In genomic region chrX:15622970-15623402, dm6 we compare ENCODE assay signal across 1 fruit fly cellular context.
A peak's percentile ranks its signal among the peaks of the same experiment; 100 is the strongest.
TF ChIP-seq lines count a peak whose summit lies in the region.

No protein-coding gene starts in this region.

TF ChIP-seq in whole organism, embryonic, 481 proteins besides CTCF, POLR2A, EP300 and RAD21 (continued from another document and continues in another):
- TF ChIP-seq CG8478 (optimal IDR thresholded peaks at IDR 0.05; lab: Kevin White, UChicago), result no peak
- TF ChIP-seq chm (GFP tag; IDR thresholded peaks at IDR 0.05; lab: Robert Waterston, UW), result 0 out of 2 replicates have a peak, but pooled peaks have one; percentile 50
- peak; percentile 93 for TF ChIP-seq vvl (GFP tag; IDR thresholded peaks at IDR 0.05; lab: Robert Waterston, UW)
- peak; percentile 68 for TF ChIP-seq Abd-B (GFP tag; optimal IDR thresholded peaks at IDR 0.05; lab: Kevin White, UChicago)
- peak; percentile 85 for TF ChIP-seq stc (GFP tag; IDR thresholded peaks at IDR 0.05; lab: Robert Waterston, UW)
- peak; percentile 39 for TF ChIP-seq Bdp1 (GFP tag; optimal IDR thresholded peaks at IDR 0.05; lab: Kevin White, UChicago)
- peak; percentile 73 for TF ChIP-seq CG2712 (tag; optimal IDR thresholded peaks at IDR 0.05; lab: Kevin White, UChicago)
- TF ChIP-seq BEAF-32 (GFP tag; optimal IDR thresholded peaks at IDR 0.05; lab: Kevin White, UChicago), result no peak
- peak; percentile 80 for TF ChIP-seq zfh2 (GFP tag; optimal IDR thresholded peaks at IDR 0.05; lab: Kevin White, UChicago)
- peak; percentile 85 for TF ChIP-seq CG15269 (tag; optimal IDR thresholded peaks at IDR 0.05; lab: Kevin White, UChicago)
- TF ChIP-seq Bgb (GFP tag; IDR thresholded peaks at IDR 0.05; lab: Robert Waterston, UW; ENCODE audit: partially characterized antibody), result no peak
- TF ChIP-seq abd-A (tag; optimal IDR thresholded peaks at IDR 0.05; lab: Kevin White, UChicago), result no peak
- TF ChIP-seq gcm (GFP tag; optimal IDR thresholded peaks at IDR 0.05; lab: Kevin White, UChicago), result peak; percentile 21
- TF ChIP-seq corto (GFP tag; optimal IDR thresholded peaks at IDR 0.05; lab: Kevin White, UChicago), result peak; percentile 54
- peak; percentile 66 for TF ChIP-seq Ravus (GFP tag; IDR thresholded peaks at IDR 0.05; lab: Robert Waterston, UW)
- 0 out of 2 replicates have a peak, but pooled peaks have one; percentile 48 for TF ChIP-seq ro (GFP tag; IDR thresholded peaks at IDR 0.05; lab: Robert Waterston, UW)
- peak; percentile 86 for TF ChIP-seq Aef1 (GFP tag; IDR thresholded peaks at IDR 0.05; lab: Robert Waterston, UW)
- TF ChIP-seq CG9609 (GFP tag; optimal IDR thresholded peaks at IDR 0.05; lab: Kevin White, UChicago), result peak; percentile 57
- peak; percentile 89 for TF ChIP-seq CG14014 (GFP tag; IDR thresholded peaks at IDR 0.05; lab: Robert Waterston, UW)
- 0 out of 2 replicates have a peak, but pooled peaks have one; percentile 45 for TF ChIP-seq Lim3 (GFP tag; IDR thresholded peaks at IDR 0.05; lab: Robert Waterston, UW)
- peak; percentile 25 for TF ChIP-seq Ets97D (GFP tag; optimal IDR thresholded peaks at IDR 0.05; lab: Kevin White, UChicago)
- TF ChIP-seq Dll (GFP tag; IDR thresholded peaks at IDR 0.05; lab: Robert Waterston, UW; ENCODE audit: partially characterized antibody), result no peak
- no peak for TF ChIP-seq vnd (GFP tag; IDR thresholded peaks at IDR 0.05; lab: Robert Waterston, UW; ENCODE audit: partially characterized antibody)
- peak; percentile 43; the same call in 1 of the 2 replicates for TF ChIP-seq crol (GFP tag; IDR thresholded peaks at IDR 0.05; lab: Robert Waterston, UW)
- peak; percentile 42 for TF ChIP-seq CG3407 (GFP tag; optimal IDR thresholded peaks at IDR 0.05; lab: Kevin White, UChicago)
- peak; percentile 83 for TF ChIP-seq CoRest (tag; optimal IDR thresholded peaks at IDR 0.05; lab: Kevin White, UChicago)
- no peak for TF ChIP-seq zen2 (GFP tag; IDR thresholded peaks at IDR 0.05; lab: Robert Waterston, UW; ENCODE audit: partially characterized antibody)
- TF ChIP-seq wor (GFP tag; IDR thresholded peaks at IDR 0.05; lab: Robert Waterston, UW), result peak; percentile 73
- TF ChIP-seq fd3F (GFP tag; optimal IDR thresholded peaks at IDR 0.05; lab: Kevin White, UChicago), result peak; percentile 68
- TF ChIP-seq pho (GFP tag; optimal IDR thresholded peaks at IDR 0.05; lab: Kevin White, UChicago), result peak; percentile 58
- peak; percentile 12 for TF ChIP-seq CG17186 (GFP tag; optimal IDR thresholded peaks at IDR 0.05; lab: Kevin White, UChicago)
- TF ChIP-seq bcd (GFP tag; optimal IDR thresholded peaks at IDR 0.05; lab: Kevin White, UChicago), result peak; percentile 72
- peak; percentile 89 for TF ChIP-seq CG12769 (tag; optimal IDR thresholded peaks at IDR 0.05; lab: Kevin White, UChicago)
- TF ChIP-seq CG7556 (GFP tag; optimal IDR thresholded peaks at IDR 0.05; lab: Kevin White, UChicago), result peak; percentile 71
- peak; percentile 41; the same call in 1 of the 2 replicates for TF ChIP-seq peb (GFP tag; IDR thresholded peaks at IDR 0.05; lab: Robert Waterston, UW)
- TF ChIP-seq CG17361 (GFP tag; IDR thresholded peaks at IDR 0.05; lab: Robert Waterston, UW), result peak; percentile 65
- TF ChIP-seq CG8388 (GFP tag; optimal IDR thresholded peaks at IDR 0.05; lab: Kevin White, UChicago), result peak; percentile 55
- peak; percentile 30 for TF ChIP-seq Bteb2 (GFP tag; optimal IDR thresholded peaks at IDR 0.05; lab: Kevin White, UChicago)
- peak; percentile 89 for TF ChIP-seq Dbx (GFP tag; IDR thresholded peaks at IDR 0.05; lab: Robert Waterston, UW)
- TF ChIP-seq CG12071 (GFP tag; optimal IDR thresholded peaks at IDR 0.05; lab: Kevin White, UChicago), result peak; percentile 73
- peak; percentile 91 for TF ChIP-seq CG11456 (GFP tag; IDR thresholded peaks at IDR 0.05; lab: Robert Waterston, UW)
- TF ChIP-seq CG8765 (GFP tag; IDR thresholded peaks at IDR 0.05; lab: Robert Waterston, UW), result no peak
- TF ChIP-seq CG18011 (GFP tag; optimal IDR thresholded peaks at IDR 0.05; lab: Kevin White, UChicago), result peak; percentile 32
- no peak for TF ChIP-seq D (optimal IDR thresholded peaks at IDR 0.05; lab: Kevin White, UChicago)
- TF ChIP-seq D (GFP tag; optimal IDR thresholded peaks at IDR 0.05; lab: Kevin White, UChicago), result peak; percentile 62
- peak; percentile 40 for TF ChIP-seq CG6683 (GFP tag; optimal IDR thresholded peaks at IDR 0.05; lab: Kevin White, UChicago)
- no peak for TF ChIP-seq hbn (GFP tag; IDR thresholded peaks at IDR 0.05; lab: Robert Waterston, UW; ENCODE audit: partially characterized antibody)
- peak; percentile 7 for TF ChIP-seq CG8290 (GFP tag; optimal IDR thresholded peaks at IDR 0.05; lab: Kevin White, UChicago)
- TF ChIP-seq CG8290 (tag; optimal IDR thresholded peaks at IDR 0.05; lab: Kevin White, UChicago), result peak in 1 of 2 experiments; percentile 95
- no peak for TF ChIP-seq YL-1 (GFP tag; optimal IDR thresholded peaks at IDR 0.05; lab: Kevin White, UChicago)
- TF ChIP-seq en (GFP tag; optimal IDR thresholded peaks at IDR 0.05; lab: Kevin White, UChicago), result peak; percentile 58
- TF ChIP-seq CG6813 (GFP tag; optimal IDR thresholded peaks at IDR 0.05; lab: Kevin White, UChicago), result peak; percentile 31
- peak; percentile 3 to 71 for TF ChIP-seq bsh (GFP tag; optimal IDR thresholded peaks at IDR 0.05; lab: Kevin White, UChicago)
- TF ChIP-seq tap (tag; optimal IDR thresholded peaks at IDR 0.05; lab: Kevin White, UChicago), result peak; percentile 77
- TF ChIP-seq Hr39 (optimal IDR thresholded peaks at IDR 0.05; lab: Kevin White, UChicago), result no peak
- peak; percentile 77 for TF ChIP-seq E2f1 (GFP tag; IDR thresholded peaks at IDR 0.05; lab: Robert Waterston, UW)
- TF ChIP-seq croc (GFP tag; conservative IDR thresholded peaks at IDR 0.05; lab: Robert Waterston, UW), result peak; percentile 70; the same call in 2 of the 3 replicates
- peak; percentile 51; the same call in 1 of the 3 replicates for TF ChIP-seq sr (GFP tag; IDR thresholded peaks at IDR 0.05; lab: Robert Waterston, UW)
- TF ChIP-seq CG11696 (GFP tag; IDR thresholded peaks at IDR 0.05; lab: Robert Waterston, UW), result peak; percentile 68
- TF ChIP-seq Neu2 (GFP tag; optimal IDR thresholded peaks at IDR 0.05; lab: Kevin White, UChicago; ENCODE audit: borderline replicate concordance), result no peak
- TF ChIP-seq Sry-δ (GFP tag; optimal IDR thresholded peaks at IDR 0.05; lab: Kevin White, UChicago), result peak; percentile 33
- TF ChIP-seq CG14441 (GFP tag; IDR thresholded peaks at IDR 0.05; lab: Robert Waterston, UW), result peak; percentile 88
- TF ChIP-seq CG18619 (GFP tag; optimal IDR thresholded peaks at IDR 0.05; lab: Kevin White, UChicago), result peak; percentile 40
- TF ChIP-seq fru (optimal IDR thresholded peaks at IDR 0.05; lab: Kevin White, UChicago), result no peak
- TF ChIP-seq CG2116 (GFP tag; optimal IDR thresholded peaks at IDR 0.05; lab: Kevin White, UChicago), result no peak
- peak; percentile 89 for TF ChIP-seq pnt (GFP tag; optimal IDR thresholded peaks at IDR 0.05; lab: Kevin White, UChicago)
- peak; percentile 70 for TF ChIP-seq Dad (GFP tag; optimal IDR thresholded peaks at IDR 0.05; lab: Kevin White, UChicago)
- TF ChIP-seq Oli (tag; optimal IDR thresholded peaks at IDR 0.05; lab: Kevin White, UChicago), result peak; percentile 76
- peak; percentile 78 for TF ChIP-seq Awh (GFP tag; IDR thresholded peaks at IDR 0.05; lab: Robert Waterston, UW)
- TF ChIP-seq CG14965 (GFP tag; optimal IDR thresholded peaks at IDR 0.05; lab: Kevin White, UChicago; ENCODE audit: borderline replicate concordance), result no peak
- TF ChIP-seq Dip2 (GFP tag; IDR thresholded peaks at IDR 0.05; lab: Robert Waterston, UW), result no peak
- no peak for TF ChIP-seq CG8359 (GFP tag; optimal IDR thresholded peaks at IDR 0.05; lab: Kevin White, UChicago; ENCODE audit: borderline replicate concordance)
- peak; percentile 73 for TF ChIP-seq fu2 (GFP tag; optimal IDR thresholded peaks at IDR 0.05; lab: Kevin White, UChicago)
- TF ChIP-seq cas (GFP tag; IDR thresholded peaks at IDR 0.05; lab: Robert Waterston, UW), result peak; percentile 75; the same call in 1 of the 2 replicates
- peak; percentile 70 for TF ChIP-seq ssp (GFP tag; IDR thresholded peaks at IDR 0.05; lab: Robert Waterston, UW)
- peak; percentile 77 for TF ChIP-seq Rx (GFP tag; IDR thresholded peaks at IDR 0.05; lab: Robert Waterston, UW)
- TF ChIP-seq CG12236 (GFP tag; optimal IDR thresholded peaks at IDR 0.05; lab: Kevin White, UChicago), result no peak
- TF ChIP-seq ken (GFP tag; IDR thresholded peaks at IDR 0.05; lab: Robert Waterston, UW), result peak; percentile 87
- no peak for TF ChIP-seq inv (GFP tag; IDR thresholded peaks at IDR 0.05; lab: Robert Waterston, UW; ENCODE audit: partially characterized antibody)
- TF ChIP-seq CG18476 (GFP tag; optimal IDR thresholded peaks at IDR 0.05; lab: Kevin White, UChicago), result peak; percentile 49
- no peak for TF ChIP-seq yki (optimal IDR thresholded peaks at IDR 0.05; lab: Kevin White, UChicago)
- TF ChIP-seq CG11085 (GFP tag; IDR thresholded peaks at IDR 0.05; lab: Robert Waterston, UW), result peak; percentile 79
- TF ChIP-seq h (optimal IDR thresholded peaks at IDR 0.05; lab: Kevin White, UChicago), result no peak
- TF ChIP-seq nerfin-2 (GFP tag; IDR thresholded peaks at IDR 0.05; lab: Robert Waterston, UW; ENCODE audit: partially characterized antibody), result no peak
- TF ChIP-seq CkIIα-i1 (GFP tag; IDR thresholded peaks at IDR 0.05; lab: Robert Waterston, UW), result peak; percentile 31
- TF ChIP-seq TFAM (GFP tag; optimal IDR thresholded peaks at IDR 0.05; lab: Kevin White, UChicago), result no peak
- peak; percentile 87 for TF ChIP-seq lab (GFP tag; optimal IDR thresholded peaks at IDR 0.05; lab: Kevin White, UChicago)
- peak in 1 of 2 experiments; percentile 79 for TF ChIP-seq Hr51 (GFP tag; optimal IDR thresholded peaks at IDR 0.05; lab: Kevin White, UChicago)
- peak; percentile 87 for TF ChIP-seq Side (GFP tag; optimal IDR thresholded peaks at IDR 0.05; lab: Kevin White, UChicago)
- no peak for TF ChIP-seq Sry-β (GFP tag; optimal IDR thresholded peaks at IDR 0.05; lab: Kevin White, UChicago)
- TF ChIP-seq wdn (GFP tag; IDR thresholded peaks at IDR 0.05; lab: Robert Waterston, UW), result peak; percentile 68
- TF ChIP-seq CG10209 (GFP tag; optimal IDR thresholded peaks at IDR 0.05; lab: Kevin White, UChicago), result peak; percentile 60
- TF ChIP-seq gro (GFP tag; optimal IDR thresholded peaks at IDR 0.05; lab: Kevin White, UChicago), result peak; percentile 48
- TF ChIP-seq p53 (GFP tag; optimal IDR thresholded peaks at IDR 0.05; lab: Kevin White, UChicago), result peak; percentile 53
- TF ChIP-seq CG6689 (GFP tag; IDR thresholded peaks at IDR 0.05; lab: Robert Waterston, UW), result peak; percentile 81
- peak; percentile 72 for TF ChIP-seq Hsf (GFP tag; optimal IDR thresholded peaks at IDR 0.05; lab: Kevin White, UChicago)
- no peak for TF ChIP-seq amos (GFP tag; IDR thresholded peaks at IDR 0.05; lab: Robert Waterston, UW; ENCODE audit: partially characterized antibody)
- TF ChIP-seq CG18262 (tag; optimal IDR thresholded peaks at IDR 0.05; lab: Kevin White, UChicago), result peak; percentile 66
- TF ChIP-seq Adf1 (GFP tag; IDR thresholded peaks at IDR 0.05; lab: Robert Waterston, UW), result peak; percentile 37
- peak; percentile 11 for TF ChIP-seq CG30020 (tag; optimal IDR thresholded peaks at IDR 0.05; lab: Kevin White, UChicago)
- no peak for TF ChIP-seq Scr (GFP tag; IDR thresholded peaks at IDR 0.05; lab: Robert Waterston, UW; ENCODE audit: partially characterized antibody)
- TF ChIP-seq CG34376 (GFP tag; optimal IDR thresholded peaks at IDR 0.05; lab: Kevin White, UChicago), result no peak
- peak; percentile 64; the same call in 2 of the 3 replicates for TF ChIP-seq CG34422 (GFP tag; IDR thresholded peaks at IDR 0.05; lab: Robert Waterston, UW)
- TF ChIP-seq MTF-1 (GFP tag; optimal IDR thresholded peaks at IDR 0.05; lab: Kevin White, UChicago; ENCODE audit: borderline replicate concordance), result peak; percentile 12
- peak; percentile 67 for TF ChIP-seq Dip3 (GFP tag; optimal IDR thresholded peaks at IDR 0.05; lab: Kevin White, UChicago)
- TF ChIP-seq lilli (GFP tag; optimal IDR thresholded peaks at IDR 0.05; lab: Kevin White, UChicago), result peak; percentile 76
- TF ChIP-seq pan (optimal IDR thresholded peaks at IDR 0.05; lab: Kevin White, UChicago), result no peak
- TF ChIP-seq pan (GFP tag; optimal IDR thresholded peaks at IDR 0.05 in 1 of 2, IDR thresholded peaks at IDR 0.05 in 1 of 2), result peak in 1 of 2 experiments; percentile 90
- peak; percentile 9 for TF ChIP-seq gsb-n (tag; optimal IDR thresholded peaks at IDR 0.05; lab: Kevin White, UChicago)
- peak; percentile 75 for TF ChIP-seq Meics (GFP tag; optimal IDR thresholded peaks at IDR 0.05; lab: Kevin White, UChicago)
- TF ChIP-seq CG13287 (GFP tag; IDR thresholded peaks at IDR 0.05; lab: Robert Waterston, UW; ENCODE audit: partially characterized antibody), result no peak
- no peak for TF ChIP-seq Opbp (GFP tag; IDR thresholded peaks at IDR 0.05; lab: Robert Waterston, UW; ENCODE audit: partially characterized antibody)
- peak; percentile 91 for TF ChIP-seq Ets65A (GFP tag; lab: Kevin White, UChicago)
- TF ChIP-seq Fer1 (GFP tag; optimal IDR thresholded peaks at IDR 0.05; lab: Kevin White, UChicago), result peak; percentile 71
- TF ChIP-seq D19A (tag; optimal IDR thresholded peaks at IDR 0.05; lab: Kevin White, UChicago), result peak; percentile 92
- TF ChIP-seq Xbp1 (GFP tag; optimal IDR thresholded peaks at IDR 0.05; lab: Kevin White, UChicago), result peak; percentile 79
- TF ChIP-seq fd96Cb (tag; optimal IDR thresholded peaks at IDR 0.05; lab: Kevin White, UChicago), result peak; percentile 80
- TF ChIP-seq CG15601 (tag; optimal IDR thresholded peaks at IDR 0.05; lab: Kevin White, UChicago), result peak; percentile 33
- TF ChIP-seq ap (GFP tag; IDR thresholded peaks at IDR 0.05; lab: Robert Waterston, UW), result peak; percentile 69
- peak; percentile 85 for TF ChIP-seq Mrtf (GFP tag; IDR thresholded peaks at IDR 0.05; lab: Robert Waterston, UW)
- TF ChIP-seq NC2α (GFP tag; optimal IDR thresholded peaks at IDR 0.05; lab: Kevin White, UChicago), result no peak
- peak; percentile 76; the same call in 2 of the 3 replicates for TF ChIP-seq H15 (GFP tag; IDR thresholded peaks at IDR 0.05; lab: Robert Waterston, UW)
- TF ChIP-seq bowl (GFP tag; IDR thresholded peaks at IDR 0.05; lab: Robert Waterston, UW), result peak; percentile 55; the same call in 1 of the 2 replicates
- TF ChIP-seq CG30403 (GFP tag; optimal IDR thresholded peaks at IDR 0.05; lab: Kevin White, UChicago), result peak; percentile 78
- peak; percentile 56 for TF ChIP-seq maf-S (GFP tag; optimal IDR thresholded peaks at IDR 0.05; lab: Kevin White, UChicago)
- TF ChIP-seq gcm2 (GFP tag; optimal IDR thresholded peaks at IDR 0.05; lab: Kevin White, UChicago), result peak; percentile 1
- TF ChIP-seq gfzf (GFP tag; optimal IDR thresholded peaks at IDR 0.05; lab: Kevin White, UChicago), result no peak
- no peak for TF ChIP-seq CG42726 (GFP tag; IDR thresholded peaks at IDR 0.05; lab: Robert Waterston, UW; ENCODE audit: partially characterized antibody)
